Worm (Caenorhabditis elegans): ENCODE data around the gene srt-22.

DNA sequence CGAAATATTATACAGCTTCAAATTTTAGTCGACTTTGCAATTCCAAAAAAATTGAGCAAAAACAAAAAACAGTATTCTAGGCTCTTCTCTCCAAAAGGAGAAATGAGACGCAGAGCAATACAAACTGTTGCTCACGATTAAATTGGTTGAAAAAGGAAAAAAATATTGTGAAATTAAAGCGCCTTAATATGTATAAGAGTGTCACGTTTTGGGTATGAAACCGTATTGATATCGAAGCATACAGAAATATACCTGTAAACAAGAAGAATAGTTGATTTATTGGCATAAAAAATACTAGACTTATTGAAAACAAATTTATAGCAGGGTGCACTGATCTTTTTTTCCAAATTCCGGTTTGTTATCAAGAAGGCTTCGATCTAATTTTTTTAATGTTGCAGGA is 49.9 kb downstream of the srt-22 start, which contains the start of gene M01B2.13:
- TF ChIP-seq mxl-2 (GFP tag; conservative IDR thresholded peaks at IDR 0.05) (no peak), gei-8 (GFP tag; optimal IDR thresholded peaks at IDR 0.05) (no peak), mep-1 (tag; optimal IDR thresholded peaks at IDR 0.05) (no peak), mes-2 (tag; optimal IDR thresholded peaks at IDR 0.05; ENCODE audit: poor library complexity, severe bottlenecking) (no peak), fkh-10 (GFP tag; optimal IDR thresholded peaks at IDR 0.05) (no peak), lsy-2 (tag; optimal IDR thresholded peaks at IDR 0.05) (no peak), mdl-1 (tag; optimal IDR thresholded peaks at IDR 0.05) (no peak), snpc-4 (tag; optimal IDR thresholded peaks at IDR 0.05) (no peak), ztf-11 (tag; optimal IDR thresholded peaks at IDR 0.05) (no peak), ceh-20 (GFP tag; IDR thresholded peaks at IDR 0.05) (no peak), unc-130 (GFP tag; optimal IDR thresholded peaks at IDR 0.05) (no peak)
